Fruit fly (Drosophila melanogaster) whole organism, embryonic: Measurements from ENCODE around the gene Shc.
A peak's percentile ranks its signal among the peaks of the same experiment; 100 is the strongest.

Experiments used
- Antp ChIP-seq: fragments of 200-800 bp; sonication (Bioruptor generic); optimal IDR thresholded peaks from 3 replicates; lab custom pipeline; 2016; ENCODE audit warnings: missing biosample characterization, missing genetic modification characterization
- Asciz ChIP-seq: fragments of 200-800 bp; sonication (Bioruptor generic); optimal IDR thresholded peaks from 2 replicates; lab custom pipeline; 2017; ENCODE audit warnings: missing biosample characterization, mild to moderate bottlenecking, missing genetic modification characterization, missing genetic modification reagents
- CG11247 ChIP-seq: fragments of 200-800 bp; sonication (Bioruptor generic); IDR thresholded peaks from 2 replicates; pipeline ENCODE4 v1.3.6; 2022; ENCODE audit warnings: missing biosample characterization, missing genetic modification characterization
- CG12104 ChIP-seq: fragments of 200-800 bp; sonication (Bioruptor generic); optimal IDR thresholded peaks from 3 replicates; lab custom pipeline; 2016; ENCODE audit warnings: missing biosample characterization, missing genetic modification characterization
- CG12236 ChIP-seq: fragments of 200-800 bp; sonication (Bioruptor generic); optimal IDR thresholded peaks from 2 replicates; lab custom pipeline; 2016; ENCODE audit warnings: missing biosample characterization, missing genetic modification characterization
- CG1233 ChIP-seq: fragments of 200-800 bp; sonication (Bioruptor generic); optimal IDR thresholded peaks from 4 replicates; lab custom pipeline; 2018; ENCODE audit warnings: missing biosample characterization, mild to moderate bottlenecking, missing genetic modification characterization
- CG15601 ChIP-seq: fragments of 200-800 bp; sonication (Bioruptor generic); optimal IDR thresholded peaks from 3 replicates; lab custom pipeline; 2019; ENCODE audit warnings: missing biosample characterization, mild to moderate bottlenecking, missing genetic modification characterization, moderate library complexity
- CG15696 ChIP-seq: fragments of 200-800 bp; sonication (Bioruptor generic); optimal IDR thresholded peaks from 2 replicates; lab custom pipeline; 2019; ENCODE audit warnings: missing biosample characterization, mild to moderate bottlenecking, missing genetic modification characterization, moderate library complexity
- CG16815 ChIP-seq: fragments of 200-800 bp; sonication (Bioruptor generic); optimal IDR thresholded peaks from 3 replicates; lab custom pipeline; 2017; ENCODE audit warnings: missing biosample characterization, mild to moderate bottlenecking, missing genetic modification characterization
- CG17186 ChIP-seq: fragments of 200-800 bp; sonication (Bioruptor generic); optimal IDR thresholded peaks from 3 replicates; lab custom pipeline; 2017; ENCODE audit warnings: missing biosample characterization, missing genetic modification reagents, missing genetic modification characterization
- CG17359 ChIP-seq: fragments of 200-800 bp; sonication (Bioruptor generic); optimal IDR thresholded peaks from 3 replicates; lab custom pipeline; 2018; ENCODE audit warnings: missing biosample characterization, mild to moderate bottlenecking, missing genetic modification characterization, moderate library complexity
- CG2116 ChIP-seq: fragments of 200-800 bp; sonication (Bioruptor generic); optimal IDR thresholded peaks from 3 replicates; lab custom pipeline; 2018; ENCODE audit warnings: missing biosample characterization, mild to moderate bottlenecking, missing genetic modification characterization
- CG2712 ChIP-seq: fragments of 200-800 bp; optimal IDR thresholded peaks from 3 replicates; lab custom pipeline; 2019; ENCODE audit warnings: missing biosample characterization, mild to moderate bottlenecking, missing genetic modification characterization, moderate library complexity
- CG31441 ChIP-seq: fragments of 200-800 bp; sonication (Bioruptor generic); IDR thresholded peaks from 2 replicates; pipeline ENCODE4 v1.3.6; 2022; ENCODE audit warnings: missing biosample characterization, missing genetic modification characterization
- CG32772 ChIP-seq: fragments of 200-800 bp; sonication (Bioruptor generic); IDR thresholded peaks from 2 replicates; pipeline ENCODE4 v1.3.6; 2022; ENCODE audit warnings: missing biosample characterization, missing genetic modification characterization
- CG33213 ChIP-seq: fragments of 200-800 bp; sonication (Bioruptor generic); optimal IDR thresholded peaks from 3 replicates; lab custom pipeline; 2016; ENCODE audit warnings: missing biosample characterization, missing genetic modification characterization
- CG3847 ChIP-seq: fragments of 200-800 bp; sonication (Bioruptor generic); IDR thresholded peaks from 2 replicates; pipeline ENCODE4 v1.3.6; 2022; ENCODE audit warnings: missing biosample characterization, missing genetic modification characterization
- CG4617 ChIP-seq: fragments of 200-800 bp; sonication (Bioruptor generic); optimal IDR thresholded peaks from 3 replicates; lab custom pipeline; 2016; ENCODE audit warnings: missing biosample characterization, missing genetic modification characterization, borderline replicate concordance
- CG7271 ChIP-seq: fragments of 200-800 bp; sonication (Bioruptor generic); optimal IDR thresholded peaks from 2 replicates; lab custom pipeline; 2018; ENCODE audit warnings: missing biosample characterization, mild to moderate bottlenecking, missing genetic modification characterization, moderate library complexity
- CG7786 ChIP-seq: fragments of 200-800 bp; sonication (Bioruptor generic); optimal IDR thresholded peaks from 2 replicates; lab custom pipeline; 2016; ENCODE audit warnings: missing biosample characterization, missing genetic modification characterization
- CG7928 ChIP-seq: fragments of 200-800 bp; sonication (Bioruptor generic); optimal IDR thresholded peaks from 2 replicates; lab custom pipeline; 2017; ENCODE audit warnings: missing biosample characterization, mild to moderate bottlenecking, missing genetic modification characterization
- CG9727 ChIP-seq: fragments of 200-800 bp; sonication (Bioruptor generic); optimal IDR thresholded peaks from 3 replicates; lab custom pipeline; 2017; ENCODE audit warnings: missing biosample characterization, mild to moderate bottlenecking, missing genetic modification characterization
- CrebB ChIP-seq: fragments of 200-800 bp; sonication (Bioruptor generic); optimal IDR thresholded peaks from 3 replicates; lab custom pipeline; 2018; ENCODE audit warnings: missing biosample characterization, mild to moderate bottlenecking, missing genetic modification characterization
- Dbx ChIP-seq: fragments of 200-800 bp; sonication (Bioruptor generic); IDR thresholded peaks from 3 replicates; pipeline ENCODE4 v1.3.6; 2022; ENCODE audit warnings: missing biosample characterization, missing genetic modification characterization
- Gsc ChIP-seq: fragments of 200-800 bp; sonication (Bioruptor generic); IDR thresholded peaks from 2 replicates; pipeline ENCODE4 v1.3.6; 2022; ENCODE audit warnings: missing biosample characterization, missing genetic modification characterization
- Hr51 ChIP-seq, 2 experiments: fragments of 200-800 bp; sonication (Bioruptor generic); optimal IDR thresholded peaks; 2 replicates in 1 of 2; 3 replicates in 1 of 2; lab custom pipeline; 2016 to 2018; ENCODE audit warnings: missing biosample characterization in 2 of 2, missing genetic modification characterization in 2 of 2, mild to moderate bottlenecking in 1 of 2, moderate library complexity in 1 of 2
- Mrtf ChIP-seq: fragments of 200-800 bp; sonication (Bioruptor generic); IDR thresholded peaks from 3 replicates; pipeline ENCODE4 v1.3.6; 2022; ENCODE audit warnings: missing biosample characterization, missing genetic modification characterization
- Oli ChIP-seq: fragments of 200-800 bp; sonication (Bioruptor generic); optimal IDR thresholded peaks from 2 replicates; lab custom pipeline; 2018; ENCODE audit warnings: missing biosample characterization, mild to moderate bottlenecking, missing genetic modification characterization, moderate library complexity
- PHDP ChIP-seq: fragments of 200-800 bp; sonication (Bioruptor generic); optimal IDR thresholded peaks from 3 replicates; lab custom pipeline; 2018; ENCODE audit warnings: missing biosample characterization, mild to moderate bottlenecking, missing genetic modification characterization, moderate library complexity
- Side ChIP-seq: fragments of 200-800 bp; sonication (Bioruptor generic); optimal IDR thresholded peaks from 2 replicates; lab custom pipeline; 2016; ENCODE audit warnings: missing biosample characterization, missing genetic modification characterization
- Six4 ChIP-seq: fragments of 200-800 bp; sonication (Bioruptor generic); optimal IDR thresholded peaks from 2 replicates; lab custom pipeline; 2016; ENCODE audit warnings: missing biosample characterization, missing genetic modification characterization
- Tbp ChIP-seq: fragments of >200 bp; optimal IDR thresholded peaks from 2 replicates; lab custom pipeline; 2018; ENCODE audit warnings: missing biosample characterization, missing genetic modification characterization
- aop ChIP-seq: fragments of 200-800 bp; sonication (Bioruptor generic); IDR thresholded peaks from 2 replicates; pipeline ENCODE4 v1.3.6; 2022; ENCODE audit warnings: missing biosample characterization, missing genetic modification characterization
- bigmax ChIP-seq: fragments of 200-800 bp; sonication (Bioruptor generic); optimal IDR thresholded peaks from 2 replicates; lab custom pipeline; 2018; ENCODE audit warnings: missing biosample characterization, mild to moderate bottlenecking, missing genetic modification characterization
- cas ChIP-seq: fragments of 200-800 bp; sonication (Bioruptor generic); IDR thresholded peaks from 2 replicates; pipeline ENCODE4 v1.3.6; 2022; ENCODE audit warnings: missing biosample characterization, missing genetic modification characterization
- cg ChIP-seq: fragments of 200-800 bp; sonication (Bioruptor generic); optimal IDR thresholded peaks from 3 replicates; lab custom pipeline; 2019; ENCODE audit warnings: missing biosample characterization, mild to moderate bottlenecking, missing genetic modification characterization, moderate library complexity
- chif ChIP-seq, 2 experiments: fragments of 200-800 bp; sonication (Bioruptor generic); optimal IDR thresholded peaks; 3 replicates each; lab custom pipeline; 2016; ENCODE audit warnings: missing biosample characterization in 2 of 2, missing genetic modification characterization in 2 of 2
- dpn ChIP-seq, 2 experiments: fragments of 200-800 bp; sonication (Bioruptor generic); optimal IDR thresholded peaks; 3 replicates each; lab custom pipeline; 2016; ENCODE audit warnings: missing biosample characterization in 2 of 2, missing genetic modification characterization in 2 of 2
- fd64A ChIP-seq: fragments of 200-800 bp; sonication (Bioruptor generic); optimal IDR thresholded peaks from 3 replicates; lab custom pipeline; 2018; ENCODE audit warnings: missing biosample characterization, mild to moderate bottlenecking, missing genetic modification characterization
- ham ChIP-seq: fragments of 200-800 bp; sonication (Bioruptor generic); IDR thresholded peaks from 2 replicates; pipeline ENCODE4 v1.3.6; 2022; ENCODE audit warnings: missing biosample characterization, missing genetic modification characterization
- hb ChIP-seq: fragments of 200-800 bp; sonication (Bioruptor generic); IDR thresholded peaks from 3 replicates; pipeline ENCODE4 v1.3.6; 2022; ENCODE audit warnings: missing biosample characterization, missing genetic modification characterization; ENCODE audit not compliant: partially characterized antibody
- kay ChIP-seq: fragments of 200-800 bp; sonication (Bioruptor generic); optimal IDR thresholded peaks from 2 replicates; lab custom pipeline; 2016; ENCODE audit warnings: missing biosample characterization, missing genetic modification characterization
- luna ChIP-seq: fragments of 200-800 bp; sonication (Bioruptor generic); optimal IDR thresholded peaks from 2 replicates; lab custom pipeline; 2016; ENCODE audit warnings: missing biosample characterization, missing genetic modification characterization
- oc ChIP-seq: fragments of 200-800 bp; sonication (Bioruptor generic); optimal IDR thresholded peaks from 2 replicates; lab custom pipeline; 2018; ENCODE audit warnings: missing biosample characterization, mild to moderate bottlenecking, missing genetic modification characterization, moderate library complexity
- p53 ChIP-seq: fragments of 200-800 bp; sonication (Bioruptor generic); optimal IDR thresholded peaks from 2 replicates; lab custom pipeline; 2016; ENCODE audit warnings: missing biosample characterization, missing genetic modification characterization
- rib ChIP-seq: fragments of 200-800 bp; sonication (Bioruptor generic); IDR thresholded peaks from 2 replicates; pipeline ENCODE4 v1.3.6; 2022; ENCODE audit warnings: missing biosample characterization, missing genetic modification characterization
- sens-2 ChIP-seq: fragments of 200-800 bp; sonication (Bioruptor generic); IDR thresholded peaks from 2 replicates; pipeline ENCODE4 v1.3.6; 2022; ENCODE audit warnings: missing biosample characterization, missing genetic modification characterization
- sisA ChIP-seq: fragments of 200-800 bp; sonication (Bioruptor generic); IDR thresholded peaks from 2 replicates; pipeline ENCODE4 v1.3.6; 2022; ENCODE audit warnings: missing biosample characterization, missing genetic modification characterization
- slp2 ChIP-seq: fragments of 200-800 bp; sonication (Bioruptor generic); optimal IDR thresholded peaks from 2 replicates; lab custom pipeline; 2016; ENCODE audit warnings: missing biosample characterization, missing genetic modification characterization
- stc ChIP-seq: fragments of 200-800 bp; sonication (Bioruptor generic); IDR thresholded peaks from 2 replicates; pipeline ENCODE4 v1.3.6; 2022; ENCODE audit warnings: missing biosample characterization, missing genetic modification characterization
- sug ChIP-seq: fragments of 200-800 bp; optimal IDR thresholded peaks from 2 replicates; lab custom pipeline; 2019; ENCODE audit warnings: missing biosample characterization, mild to moderate bottlenecking, missing genetic modification characterization, moderate library complexity

Shc gene

DNA sequence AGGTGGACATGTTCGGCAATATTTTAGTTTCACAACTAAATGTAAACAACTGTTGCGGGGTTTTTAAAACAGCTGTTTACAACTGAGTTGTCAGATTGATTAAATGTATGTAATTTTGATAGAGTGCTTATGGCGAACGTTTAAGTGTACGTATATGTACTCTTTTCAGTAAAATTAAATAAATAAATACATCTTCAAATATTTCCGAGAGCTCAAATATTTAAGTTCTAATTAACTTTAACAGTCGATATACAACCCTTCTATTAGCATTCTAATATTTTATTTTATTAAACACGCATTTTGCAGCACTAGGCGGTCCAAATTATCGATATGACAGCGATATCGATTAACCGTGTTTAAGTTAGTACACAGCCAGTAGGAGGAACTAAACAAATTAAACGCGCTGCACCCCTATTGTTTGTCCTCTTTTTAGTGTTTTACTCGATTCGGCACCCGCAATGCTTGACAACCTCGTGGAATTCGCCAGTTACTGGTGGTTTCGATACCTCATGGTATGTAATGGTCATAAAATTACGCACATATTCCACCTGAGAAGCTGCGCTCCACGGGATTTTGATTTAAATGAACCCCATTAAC is 24.8 kb downstream of the Shc start, which contains the start of the genes CG3448 and ghi (continued):
- TF ChIP-seq Hr51 (GFP tag; optimal IDR thresholded peaks at IDR 0.05; lab: Kevin White, UChicago) (peak in 1 of 2 experiments; percentile 47), oc (tag; lab: Kevin White, UChicago) (no peak), aop (GFP tag; lab: Robert Waterston, UW) (no peak), cas (GFP tag; lab: Robert Waterston, UW) (no peak), CG12236 (GFP tag; lab: Kevin White, UChicago) (no peak), cg (no peak), kay (GFP tag; lab: Kevin White, UChicago) (peak; percentile 57), Side (GFP tag; lab: Kevin White, UChicago) (peak; percentile 26), CG4617 (peak; percentile 50), CG15601 (peak; percentile 45), CG12104 (GFP tag; lab: Kevin White, UChicago) (peak; percentile 45), rib (GFP tag; lab: Robert Waterston, UW) (no peak), CG31441 (peak; percentile 77), CG15696 (tag; lab: Kevin White, UChicago) (peak; percentile 74), PHDP (tag; lab: Kevin White, UChicago) (peak; percentile 54), sisA (GFP tag; lab: Robert Waterston, UW) (peak; percentile 58), Oli (tag; lab: Kevin White, UChicago) (no peak), sug (tag; lab: Kevin White, UChicago) (peak; percentile 23), Asciz (GFP tag; lab: Kevin White, UChicago) (peak; percentile 18), CG2116 (GFP tag; lab: Kevin White, UChicago) (peak; percentile 94), Six4 (GFP tag; lab: Kevin White, UChicago) (peak; percentile 24), CG1233 (GFP tag; lab: Kevin White, UChicago) (peak; percentile 69), CG17359 (tag; lab: Kevin White, UChicago) (peak; percentile 73), CG17186 (peak; percentile 22), p53 (no peak), luna (GFP tag; lab: Kevin White, UChicago) (no peak), ham (no peak), CG16815 (GFP tag; lab: Kevin White, UChicago) (no peak), fd64A (no peak), CG3847 (GFP tag; lab: Robert Waterston, UW) (peak; percentile 49; the same call in 1 of the 2 replicates), hb (GFP tag; lab: Robert Waterston, UW) (peak; percentile 43; the same call in 1 of the 3 replicates), CG11247 (GFP tag; lab: Robert Waterston, UW) (peak; percentile 63; the same call in 1 of the 2 replicates), sens-2 (GFP tag; lab: Robert Waterston, UW) (no peak), CG9727 (GFP tag; lab: Kevin White, UChicago) (peak; percentile 35), Tbp (GFP tag; lab: Kevin White, UChicago) (no peak), chif (GFP tag; optimal IDR thresholded peaks at IDR 0.05; lab: Kevin White, UChicago) (no peak), stc (GFP tag; lab: Robert Waterston, UW) (peak; percentile 58), Dbx (peak; percentile 78), bigmax (GFP tag; lab: Kevin White, UChicago) (no peak), slp2 (GFP tag; lab: Kevin White, UChicago) (no peak), CG7786 (GFP tag; lab: Kevin White, UChicago) (no peak), CG33213 (GFP tag; lab: Kevin White, UChicago) (peak; percentile 6), Antp (no peak), CG32772 (no peak), Gsc (GFP tag; lab: Robert Waterston, UW) (no peak), Mrtf (GFP tag; lab: Robert Waterston, UW) (no peak), CrebB (tag; lab: Kevin White, UChicago) (no peak), CG7271 (tag; lab: Kevin White, UChicago) (peak; percentile 36), CG2712 (tag; lab: Kevin White, UChicago) (peak; percentile 72), dpn (GFP tag; optimal IDR thresholded peaks at IDR 0.05; lab: Kevin White, UChicago) (peak; percentile 56 to 63), CG7928 (GFP tag; lab: Kevin White, UChicago) (no peak)
